Fruit fly (Drosophila melanogaster) whole organism, embryonic: ENCODE data around the gene CG17325.

ENCODE experiments used
- Abd-B ChIP-seq: fragments of 200-800 bp; sonication (Bioruptor generic); optimal IDR thresholded peaks from 2 replicates; lab custom pipeline; 2018; ENCODE audit warnings: missing biosample characterization, mild to moderate bottlenecking, missing genetic modification characterization, moderate library complexity
- Atf-2 ChIP-seq: fragments of 200-800 bp; sonication (Bioruptor generic); optimal IDR thresholded peaks from 2 replicates; lab custom pipeline; 2016; ENCODE audit warnings: missing biosample characterization, missing genetic modification characterization
- CG12769 ChIP-seq: fragments of 200-800 bp; sonication (Bioruptor generic); optimal IDR thresholded peaks from 2 replicates; lab custom pipeline; 2019; ENCODE audit warnings: missing biosample characterization, mild to moderate bottlenecking, missing genetic modification characterization, moderate library complexity
- CG13296 ChIP-seq: fragments of 200-800 bp; sonication (Bioruptor generic); optimal IDR thresholded peaks from 3 replicates; lab custom pipeline; 2018; ENCODE audit warnings: missing biosample characterization, mild to moderate bottlenecking, missing genetic modification characterization
- CG14965 ChIP-seq: fragments of 200-800 bp; sonication (Bioruptor generic); optimal IDR thresholded peaks from 2 replicates; lab custom pipeline; 2016; ENCODE audit warnings: missing biosample characterization, missing genetic modification characterization, borderline replicate concordance
- CG17385 ChIP-seq: fragments of 200-800 bp; sonication (Bioruptor generic); optimal IDR thresholded peaks from 3 replicates; lab custom pipeline; 2018; ENCODE audit warnings: missing biosample characterization, mild to moderate bottlenecking, missing genetic modification characterization
- CG17612 ChIP-seq: fragments of 200-800 bp; sonication (Bioruptor generic); IDR thresholded peaks from 2 replicates; pipeline ENCODE4 v1.3.6; 2022; ENCODE audit warnings: missing biosample characterization, missing genetic modification characterization
- CG2129 ChIP-seq: fragments of 200-800 bp; sonication (Bioruptor generic); IDR thresholded peaks from 2 replicates; pipeline ENCODE4 v1.3.6; 2022; ENCODE audit warnings: missing biosample characterization, missing genetic modification characterization; ENCODE audit not compliant: partially characterized antibody
- CG2202 ChIP-seq: fragments of 200-800 bp; sonication (Bioruptor generic); optimal IDR thresholded peaks from 2 replicates; lab custom pipeline; 2018; ENCODE audit warnings: missing biosample characterization, mild to moderate bottlenecking, missing genetic modification characterization
- CG31388 ChIP-seq: fragments of 200-800 bp; sonication (Bioruptor generic); optimal IDR thresholded peaks from 2 replicates; lab custom pipeline; 2016; ENCODE audit warnings: missing biosample characterization, missing genetic modification characterization
- CG32532 ChIP-seq: fragments of 200-800 bp; sonication (Bioruptor generic); IDR thresholded peaks from 2 replicates; pipeline ENCODE4 v1.3.6; 2022; ENCODE audit warnings: missing biosample characterization, missing genetic modification characterization
- CG7372 ChIP-seq: fragments of 200-800 bp; sonication (Bioruptor generic); IDR thresholded peaks from 2 replicates; pipeline ENCODE4 v1.3.6; 2022; ENCODE audit warnings: missing biosample characterization, missing genetic modification characterization
- CG7745 ChIP-seq: fragments of 200-800 bp; sonication (Bioruptor generic); optimal IDR thresholded peaks from 2 replicates; lab custom pipeline; 2018; ENCODE audit warnings: missing biosample characterization, mild to moderate bottlenecking, missing genetic modification characterization, moderate library complexity
- CG8290 ChIP-seq, 3 experiments: fragments of 200-800 bp; sonication (Bioruptor generic); optimal IDR thresholded peaks; 2 replicates each; lab custom pipeline; 2016 to 2019; ENCODE audit warnings: missing biosample characterization in 3 of 3, missing genetic modification characterization in 3 of 3, mild to moderate bottlenecking in 2 of 3, moderate library complexity in 1 of 3
- CG8765 ChIP-seq: fragments of 200-800 bp; sonication (Bioruptor generic); IDR thresholded peaks from 2 replicates; pipeline ENCODE4 v1.3.6; 2022; ENCODE audit warnings: missing biosample characterization, missing genetic modification characterization
- CoRest ChIP-seq: fragments of 200-800 bp; sonication (Bioruptor generic); optimal IDR thresholded peaks from 3 replicates; lab custom pipeline; 2018; ENCODE audit warnings: missing biosample characterization, mild to moderate bottlenecking, missing genetic modification characterization, moderate library complexity
- Deaf1 ChIP-seq: fragments of 200-800 bp; optimal IDR thresholded peaks from 3 replicates; lab custom pipeline; 2019; ENCODE audit warnings: missing biosample characterization, mild to moderate bottlenecking, missing genetic modification characterization, moderate library complexity
- E2f2 ChIP-seq: fragments of 200-800 bp; sonication (Bioruptor generic); IDR thresholded peaks from 2 replicates; pipeline ENCODE4 v1.3.6; 2022; ENCODE audit warnings: missing biosample characterization, missing genetic modification characterization
- Fer3 ChIP-seq: fragments of 200-800 bp; sonication (Bioruptor generic); optimal IDR thresholded peaks from 2 replicates; lab custom pipeline; 2018; ENCODE audit warnings: missing biosample characterization, mild to moderate bottlenecking, missing genetic modification characterization, moderate library complexity
- Hand ChIP-seq: fragments of 200-800 bp; sonication (Bioruptor generic); optimal IDR thresholded peaks from 2 replicates; lab custom pipeline; 2017; ENCODE audit warnings: mild to moderate bottlenecking, missing biosample characterization, missing genetic modification reagents, missing genetic modification characterization
- Hr51 ChIP-seq, 2 experiments: fragments of 200-800 bp; sonication (Bioruptor generic); optimal IDR thresholded peaks; 2 replicates in 1 of 2; 3 replicates in 1 of 2; lab custom pipeline; 2016 to 2018; ENCODE audit warnings: missing biosample characterization in 2 of 2, missing genetic modification characterization in 2 of 2, mild to moderate bottlenecking in 1 of 2, moderate library complexity in 1 of 2
- MESR4 ChIP-seq: fragments of 200-800 bp; sonication (Bioruptor generic); optimal IDR thresholded peaks from 2 replicates; lab custom pipeline; 2018; ENCODE audit warnings: missing biosample characterization, mild to moderate bottlenecking, missing genetic modification characterization, moderate library complexity
- Med ChIP-seq: fragments of 200-800 bp; sonication (Bioruptor generic); peaks from one replicate; lab custom pipeline; 2016; ENCODE audit warnings: missing biosample characterization, missing genetic modification characterization, mild to moderate bottlenecking, inconsistent platforms, moderate library complexity
- Meics ChIP-seq: fragments of 200-800 bp; sonication (Bioruptor generic); optimal IDR thresholded peaks from 2 replicates; lab custom pipeline; 2017; ENCODE audit warnings: missing biosample characterization, mild to moderate bottlenecking, missing genetic modification characterization
- Myb ChIP-seq: fragments of 200-800 bp; sonication (Bioruptor generic); optimal IDR thresholded peaks from 2 replicates; lab custom pipeline; 2016; ENCODE audit warnings: missing biosample characterization, missing genetic modification characterization
- Rfx ChIP-seq: fragments of 200-800 bp; sonication (Bioruptor generic); IDR thresholded peaks from 2 replicates; pipeline ENCODE4 v1.3.6; 2022; ENCODE audit warnings: missing biosample characterization, missing genetic modification characterization
- Sry-β ChIP-seq: fragments of 200-800 bp; sonication (Bioruptor generic); optimal IDR thresholded peaks from 2 replicates; lab custom pipeline; 2018; ENCODE audit warnings: missing biosample characterization, mild to moderate bottlenecking, missing genetic modification characterization, moderate library complexity
- Usf ChIP-seq: fragments of 200-800 bp; sonication (Bioruptor generic); optimal IDR thresholded peaks from 2 replicates; lab custom pipeline; 2017; ENCODE audit warnings: missing genotype, missing biosample characterization, missing genetic modification characterization
- ap ChIP-seq: fragments of 200-800 bp; sonication (Bioruptor generic); IDR thresholded peaks from 2 replicates; pipeline ENCODE4 v1.3.6; 2022; ENCODE audit warnings: missing biosample characterization, missing genetic modification characterization
- cg ChIP-seq: fragments of 200-800 bp; sonication (Bioruptor generic); optimal IDR thresholded peaks from 3 replicates; lab custom pipeline; 2019; ENCODE audit warnings: missing biosample characterization, mild to moderate bottlenecking, missing genetic modification characterization, moderate library complexity
- chinmo ChIP-seq: fragments of 200-800 bp; sonication (Bioruptor generic); IDR thresholded peaks from 4 replicates; pipeline ENCODE4 v1.3.6; 2022; ENCODE audit warnings: missing biosample characterization, missing genetic modification characterization; ENCODE audit not compliant: partially characterized antibody
- crol ChIP-seq: fragments of 200-800 bp; sonication (Bioruptor generic); IDR thresholded peaks from 2 replicates; pipeline ENCODE4 v1.3.6; 2022; ENCODE audit warnings: missing biosample characterization, missing genetic modification characterization
- grau ChIP-seq: fragments of 200-800 bp; optimal IDR thresholded peaks from 3 replicates; lab custom pipeline; 2019; ENCODE audit warnings: missing biosample characterization, mild to moderate bottlenecking, missing genetic modification characterization, moderate library complexity
- hbn ChIP-seq: fragments of 200-800 bp; sonication (Bioruptor generic); IDR thresholded peaks from 2 replicates; pipeline ENCODE4 v1.3.6; 2022; ENCODE audit warnings: missing biosample characterization, missing genetic modification characterization; ENCODE audit not compliant: partially characterized antibody
- hth ChIP-seq: fragments of >200 bp; optimal IDR thresholded peaks from 2 replicates; lab custom pipeline; 2017; ENCODE audit warnings: inconsistent platforms
- jigr1 ChIP-seq: fragments of 200-800 bp; sonication (Bioruptor generic); IDR thresholded peaks from 3 replicates; pipeline ENCODE4 v1.3.6; 2022; ENCODE audit warnings: missing biosample characterization, missing genetic modification characterization
- knrl ChIP-seq: fragments of 200-800 bp; sonication (Bioruptor generic); IDR thresholded peaks from 3 replicates; pipeline ENCODE4 v1.3.6; 2022; ENCODE audit warnings: missing biosample characterization, missing genetic modification characterization; ENCODE audit not compliant: partially characterized antibody
- maf-S ChIP-seq: fragments of 200-800 bp; sonication (Bioruptor generic); optimal IDR thresholded peaks from 2 replicates; lab custom pipeline; 2016; ENCODE audit warnings: missing biosample characterization, missing genetic modification characterization
- p53 ChIP-seq: fragments of 200-800 bp; sonication (Bioruptor generic); optimal IDR thresholded peaks from 2 replicates; lab custom pipeline; 2016; ENCODE audit warnings: missing biosample characterization, missing genetic modification characterization
- sima ChIP-seq: fragments of 200-800 bp; sonication (Bioruptor generic); optimal IDR thresholded peaks from 2 replicates; lab custom pipeline; 2016; ENCODE audit warnings: missing biosample characterization, missing genetic modification characterization
- sisA ChIP-seq: fragments of 200-800 bp; sonication (Bioruptor generic); IDR thresholded peaks from 2 replicates; pipeline ENCODE4 v1.3.6; 2022; ENCODE audit warnings: missing biosample characterization, missing genetic modification characterization
- slp2 ChIP-seq: fragments of 200-800 bp; sonication (Bioruptor generic); optimal IDR thresholded peaks from 2 replicates; lab custom pipeline; 2016; ENCODE audit warnings: missing biosample characterization, missing genetic modification characterization
- so ChIP-seq: fragments of 200-800 bp; sonication (Bioruptor generic); IDR thresholded peaks from 3 replicates; pipeline ENCODE4 v1.3.6; 2022; ENCODE audit warnings: missing biosample characterization, missing genetic modification characterization
- sr ChIP-seq: fragments of 200-800 bp; sonication (Bioruptor generic); IDR thresholded peaks from 3 replicates; pipeline ENCODE4 v1.3.6; 2022; ENCODE audit warnings: missing biosample characterization, missing genetic modification characterization
- tll ChIP-seq, 2 experiments: fragments of 200-800 bp in 1 of 2; fragments of >200 bp in 1 of 2; sonication (Bioruptor generic) in 1 of 2; optimal IDR thresholded peaks; 2 replicates each; lab custom pipeline; 2017 to 2019; ENCODE audit warnings: missing biosample characterization in 2 of 2, missing genetic modification characterization in 2 of 2, mild to moderate bottlenecking in 1 of 2, moderate library complexity in 1 of 2
- tna ChIP-seq: fragments of 200-800 bp; sonication (Bioruptor generic); IDR thresholded peaks from 2 replicates; pipeline ENCODE4 v1.3.6; 2022; ENCODE audit warnings: missing biosample characterization, missing genetic modification characterization; ENCODE audit not compliant: partially characterized antibody
- ttk ChIP-seq: fragments of 200-800 bp; sonication (Bioruptor generic); IDR thresholded peaks from 2 replicates; pipeline ENCODE4 v2.1.2; 2022; ENCODE audit warnings: missing biosample characterization, missing genetic modification characterization
- wek ChIP-seq: fragments of 200-800 bp; sonication (Bioruptor generic); optimal IDR thresholded peaks from 3 replicates; lab custom pipeline; 2018; ENCODE audit warnings: missing biosample characterization, mild to moderate bottlenecking, missing genetic modification characterization, moderate library complexity
- z ChIP-seq: fragments of 200-800 bp; sonication (Bioruptor generic); IDR thresholded peaks from 3 replicates; pipeline ENCODE4 v1.3.6; 2022; ENCODE audit warnings: missing biosample characterization, missing genetic modification characterization
- zf30C ChIP-seq: fragments of 200-800 bp; sonication (Bioruptor generic); optimal IDR thresholded peaks from 3 replicates; lab custom pipeline; 2018; ENCODE audit warnings: missing biosample characterization, mild to moderate bottlenecking, missing genetic modification characterization

The CG17325 gene

dm6 chr2L:18795917-18796402 is 16.5 kb upstream of the CG17325 start (continued):
- TF ChIP-seq Hr51 (GFP tag; optimal IDR thresholded peaks at IDR 0.05; lab: Kevin White, UChicago) = no peak
- TF ChIP-seq slp2 = no peak
- no peak for TF ChIP-seq sisA (GFP tag; lab: Robert Waterston, UW)
- no peak for TF ChIP-seq CG32532 (GFP tag; lab: Robert Waterston, UW)
- TF ChIP-seq Hand (GFP tag; lab: Kevin White, UChicago) = no peak
- no peak for TF ChIP-seq CG12769 (tag; lab: Kevin White, UChicago)
- no peak for TF ChIP-seq CG17385
- TF ChIP-seq p53 (GFP tag; lab: Kevin White, UChicago) = no peak
- no peak for TF ChIP-seq Usf (GFP tag; lab: Kevin White, UChicago)
- TF ChIP-seq Fer3 = no peak
- peak; percentile 78 for TF ChIP-seq Deaf1
- no peak for TF ChIP-seq ttk
- TF ChIP-seq CG31388 (GFP tag; lab: Kevin White, UChicago) = no peak
- TF ChIP-seq CG17612 (GFP tag; lab: Robert Waterston, UW) = no peak
- TF ChIP-seq MESR4 (GFP tag; lab: Kevin White, UChicago) = no peak
- no peak for TF ChIP-seq so
- TF ChIP-seq jigr1 = no peak
- TF ChIP-seq cg (GFP tag; lab: Kevin White, UChicago) = peak; percentile 89
- no peak for TF ChIP-seq Atf-2 (GFP tag; lab: Kevin White, UChicago)
- peak; percentile 67; the same call in 2 of the 3 replicates for TF ChIP-seq sr
- TF ChIP-seq Sry-β (GFP tag; lab: Kevin White, UChicago) = no peak
- TF ChIP-seq CG14965 (GFP tag; lab: Kevin White, UChicago) = no peak
- TF ChIP-seq CoRest (tag; lab: Kevin White, UChicago) = peak; percentile 6
- no peak for TF ChIP-seq CG8290 (GFP tag; optimal IDR thresholded peaks at IDR 0.05; lab: Kevin White, UChicago)
- TF ChIP-seq CG8290 (tag; optimal IDR thresholded peaks at IDR 0.05; lab: Kevin White, UChicago) = no peak
- TF ChIP-seq Myb (GFP tag; lab: Kevin White, UChicago) = no peak
- no peak for TF ChIP-seq knrl
- TF ChIP-seq Meics (GFP tag; lab: Kevin White, UChicago) = no peak
- TF ChIP-seq tna (GFP tag; lab: Robert Waterston, UW) = no peak
- no peak for TF ChIP-seq E2f2 (GFP tag; lab: Robert Waterston, UW)
- no peak for TF ChIP-seq Rfx
- no peak for TF ChIP-seq CG7372
- no peak for TF ChIP-seq Med (GFP tag; lab: Kevin White, UChicago)
- no peak for TF ChIP-seq CG2129
- no peak for TF ChIP-seq wek (GFP tag; lab: Kevin White, UChicago)
- TF ChIP-seq grau (tag; lab: Kevin White, UChicago) = no peak
- no peak for TF ChIP-seq Abd-B (GFP tag; lab: Kevin White, UChicago)
- no peak for TF ChIP-seq zf30C (GFP tag; lab: Kevin White, UChicago)
- peak; percentile 85 for TF ChIP-seq crol (GFP tag; lab: Robert Waterston, UW)
- TF ChIP-seq maf-S = no peak
- TF ChIP-seq hth (lab: Kevin White, UChicago) = no peak
- TF ChIP-seq sima (GFP tag; lab: Kevin White, UChicago) = no peak
- TF ChIP-seq CG7745 (tag; lab: Kevin White, UChicago) = no peak
- TF ChIP-seq ap (GFP tag; lab: Robert Waterston, UW) = no peak
- no peak for TF ChIP-seq z (GFP tag; lab: Robert Waterston, UW)
- no peak for TF ChIP-seq CG8765
- TF ChIP-seq hbn = no peak
- no peak for TF ChIP-seq CG2202
- TF ChIP-seq tll (GFP tag; optimal IDR thresholded peaks at IDR 0.05; lab: Kevin White, UChicago) = no peak
- TF ChIP-seq chinmo (GFP tag; lab: Robert Waterston, UW) = peak; percentile 80; the same call in 1 of the 4 replicates
- TF ChIP-seq CG13296 = no peak
